Worm (Caenorhabditis elegans) whole organism, L4/young adult: ENCODE measurements around the gene jkk-1.

Experiments used
- W03F9.2 ChIP-seq: fragments of 150-350 bp; optimal IDR thresholded peaks from 2 replicates; lab custom pipeline; 2014; ENCODE audit warnings: missing biosample characterization, missing genetic modification characterization
- dao-5 ChIP-seq: sonication (generic microtip); optimal IDR thresholded peaks from 2 replicates; lab custom pipeline; 2016; ENCODE audit warnings: missing genotype, missing genetic modification characterization, moderate library complexity, missing compliant biosample characterization

DNA sequence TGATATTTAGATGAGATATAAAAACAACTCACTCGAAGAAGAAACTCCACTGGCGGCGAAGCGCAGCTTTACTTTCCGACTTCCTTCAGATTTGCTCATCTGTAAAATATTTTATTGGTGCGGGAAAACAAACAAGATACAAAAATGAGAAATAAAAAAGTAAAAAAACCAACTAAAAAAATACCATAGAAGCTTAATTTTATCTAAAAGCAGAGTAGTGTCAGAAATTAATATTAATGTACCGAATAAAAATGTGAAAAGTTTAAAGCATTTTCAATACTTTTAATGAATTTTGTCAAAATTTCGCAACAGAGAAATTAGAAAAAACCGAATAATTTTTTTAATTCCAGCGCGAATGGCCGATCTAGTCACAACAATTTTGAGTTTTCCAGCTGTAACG, 45.0 kb upstream of the jkk-1 start, which contains the start of gene sto-2:
- TF ChIP-seq W03F9.2 (no peak), dao-5 (no peak)
